Worm (Caenorhabditis elegans) whole organism, L4 larva: ENCODE results near the gene emg-1.

Experiments
- D1046.2 ChIP-seq: fragments of 200-800 bp; sonication (Bioruptor generic); IDR thresholded peaks from 2 replicates; pipeline ENCODE4 v1.3.6; 2022; ENCODE audit warnings: missing genetic modification characterization, missing compliant biosample characterization
- F26F4.8 ChIP-seq: fragments of 200-800 bp; sonication (Bioruptor generic); conservative IDR thresholded peaks from 2 replicates; pipeline ENCODE4 v1.3.6; 2022; ENCODE audit warnings: missing genetic modification characterization, missing compliant biosample characterization
- F44E2.7 ChIP-seq: fragments of 200-800 bp; sonication (Bioruptor generic); IDR thresholded peaks from 2 replicates; pipeline ENCODE4 v2.1.2; 2022; ENCODE audit warnings: missing genetic modification characterization, missing compliant biosample characterization
- F49E8.2 ChIP-seq: sonication (generic microtip); optimal IDR thresholded peaks from 2 replicates; lab custom pipeline; 2016; ENCODE audit warnings: missing compliant biosample characterization, mild to moderate bottlenecking, missing genetic modification characterization, borderline replicate concordance
- T20F7.1 ChIP-seq: fragments of 200-800 bp; sonication (Bioruptor generic); optimal IDR thresholded peaks from 2 replicates; lab custom pipeline; 2018; ENCODE audit warnings: mild to moderate bottlenecking, missing genetic modification characterization, missing compliant biosample characterization
- Y48G9A.11 ChIP-seq: fragments of 200-800 bp; sonication (Bioruptor generic); IDR thresholded peaks from 2 replicates; pipeline ENCODE4 v1.3.6; 2022; ENCODE audit warnings: missing genetic modification reagents, missing genetic modification characterization, missing compliant biosample characterization
- Y75B8A.6 ChIP-seq: fragments of 200-800 bp; sonication (Bioruptor generic); IDR thresholded peaks from 2 replicates; pipeline ENCODE4 v1.3.6; 2022; ENCODE audit warnings: missing genetic modification reagents, missing genetic modification characterization, missing compliant biosample characterization
- aha-1 ChIP-seq: fragments of 150-350 bp; peaks from one replicate; lab custom pipeline; 2014; ENCODE audit warnings: missing biosample characterization, missing genetic modification characterization
- ceh-20 ChIP-seq: fragments of 200-800 bp; sonication (Bioruptor generic); IDR thresholded peaks from 2 replicates; pipeline ENCODE4 v1.3.6; 2022; ENCODE audit warnings: missing genetic modification reagents, missing genetic modification characterization, missing compliant biosample characterization
- ceh-28 ChIP-seq: fragments of 150-350 bp; optimal IDR thresholded peaks from 2 replicates; lab custom pipeline; 2014; ENCODE audit warnings: missing biosample characterization, missing genetic modification reagents, missing genetic modification characterization
- ctbp-1 ChIP-seq: fragments of 200-800 bp; sonication (Bioruptor generic); IDR thresholded peaks from 2 replicates; pipeline ENCODE4 v1.3.6; 2022; ENCODE audit warnings: missing genetic modification reagents, missing genetic modification characterization, missing compliant biosample characterization
- daf-16 ChIP-seq, 3 experiments: sonication (generic microtip); optimal IDR thresholded peaks; 2 replicates each; lab custom pipeline; 2016 to 2017; ENCODE audit warnings: missing genetic modification characterization in 3 of 3, missing genetic modification reagents in 3 of 3, mild to moderate bottlenecking in 2 of 3, missing compliant biosample characterization in 2 of 3, missing biosample characterization in 1 of 3, moderate library complexity in 1 of 3
- dmd-8 ChIP-seq: fragments of 200-800 bp; sonication (Bioruptor generic); IDR thresholded peaks from 2 replicates; pipeline ENCODE4 v1.3.6; 2022; ENCODE audit warnings: missing genetic modification characterization, missing compliant biosample characterization
- egl-27 ChIP-seq: sonication (generic microtip); optimal IDR thresholded peaks from 3 replicates; lab custom pipeline; 2017; ENCODE audit warnings: missing biosample characterization, missing genetic modification reagents, missing genetic modification characterization
- hlh-30 ChIP-seq: sonication (generic microtip); optimal IDR thresholded peaks from 2 replicates; lab custom pipeline; 2017; ENCODE audit warnings: antibody characterized with exemption, mild to moderate bottlenecking, missing genetic modification characterization, missing compliant biosample characterization; ENCODE audit not compliant: insufficient read depth
- hmg-1.1 ChIP-seq: fragments of 200-800 bp; sonication (Bioruptor generic); IDR thresholded peaks from 2 replicates; pipeline ENCODE4 v1.3.6; 2022; ENCODE audit warnings: missing genetic modification reagents, missing genetic modification characterization, missing compliant biosample characterization
- jun-1 ChIP-seq: fragments of 150-350 bp; optimal IDR thresholded peaks from 2 replicates; lab custom pipeline; 2014; ENCODE audit warnings: missing biosample characterization, missing genetic modification reagents, missing genetic modification characterization
- lir-3 ChIP-seq: sonication (generic microtip); optimal IDR thresholded peaks from 2 replicates; lab custom pipeline; 2016; ENCODE audit warnings: mild to moderate bottlenecking, missing genetic modification characterization, missing compliant biosample characterization
- lsy-2 ChIP-seq, 2 experiments: fragments of 150-350 bp in 1 of 2; sonication (generic microtip) in 1 of 2; optimal IDR thresholded peaks; 2 replicates each; lab custom pipeline; 2014 to 2017; ENCODE audit warnings: missing biosample characterization in 2 of 2, missing genetic modification characterization in 2 of 2
- mdt-29 ChIP-seq: fragments of 200-800 bp; sonication (Bioruptor generic); IDR thresholded peaks from 2 replicates; pipeline ENCODE4 v1.3.6; 2022; ENCODE audit warnings: missing genetic modification reagents, missing genetic modification characterization, missing compliant biosample characterization
- mxl-3 ChIP-seq: fragments of 200-800 bp; sonication (Bioruptor generic); optimal IDR thresholded peaks from 2 replicates; lab custom pipeline; 2018; ENCODE audit warnings: mild to moderate bottlenecking, missing genetic modification characterization, missing compliant biosample characterization
- nhr-11 ChIP-seq: fragments of 150-350 bp; optimal IDR thresholded peaks from 2 replicates; lab custom pipeline; 2014; ENCODE audit warnings: missing biosample characterization, missing genetic modification characterization
- nhr-42 ChIP-seq: fragments of 200-800 bp; sonication (Bioruptor generic); IDR thresholded peaks from 2 replicates; pipeline ENCODE4 v1.3.6; 2022; ENCODE audit warnings: missing genetic modification characterization, missing compliant biosample characterization
- nhr-48 ChIP-seq: sonication (generic microtip); optimal IDR thresholded peaks from 2 replicates; lab custom pipeline; 2016; ENCODE audit warnings: mild to moderate bottlenecking, missing genetic modification characterization, missing compliant biosample characterization
- nhr-76 ChIP-seq: fragments of 150-350 bp; optimal IDR thresholded peaks from 2 replicates; lab custom pipeline; 2014; ENCODE audit warnings: missing biosample characterization, missing genetic modification characterization
- nhr-77 ChIP-seq: fragments of 150-350 bp; optimal IDR thresholded peaks from 2 replicates; lab custom pipeline; 2014; ENCODE audit warnings: missing biosample characterization, missing genetic modification characterization
- pqm-1 ChIP-seq: sonication (generic microtip); optimal IDR thresholded peaks from 2 replicates; lab custom pipeline; 2017; ENCODE audit warnings: missing biosample characterization, missing genetic modification characterization
- sdz-12 ChIP-seq: fragments of 200-800 bp; sonication (Bioruptor generic); optimal IDR thresholded peaks from 2 replicates; lab custom pipeline; 2018; ENCODE audit warnings: mild to moderate bottlenecking, missing genetic modification characterization, missing compliant biosample characterization
- set-16 ChIP-seq: fragments of 200-800 bp; sonication (Bioruptor generic); IDR thresholded peaks from 2 replicates; pipeline ENCODE4 v1.3.6; 2022; ENCODE audit warnings: missing genetic modification reagents, missing genetic modification characterization, missing compliant biosample characterization
- spr-3 ChIP-seq: fragments of 200-800 bp; sonication (Bioruptor generic); optimal IDR thresholded peaks from 2 replicates; lab custom pipeline; 2018; ENCODE audit warnings: mild to moderate bottlenecking, missing genetic modification characterization, missing compliant biosample characterization
- unc-130 ChIP-seq: sonication (generic microtip); optimal IDR thresholded peaks from 2 replicates; lab custom pipeline; 2016; ENCODE audit warnings: missing genetic modification reagents, missing genetic modification characterization, missing compliant biosample characterization
- unc-62 ChIP-seq, 3 experiments: fragments of 150-350 bp in 1 of 3; sonication (generic microtip); optimal IDR thresholded peaks in 2 of 3; peaks in 1 of 3; 1 replicate in 1 of 3; 2 replicates in 2 of 3; lab custom pipeline; 2014 to 2017; ENCODE audit warnings: missing biosample characterization in 3 of 3, missing genetic modification characterization in 3 of 3, missing genetic modification reagents in 3 of 3, missing genotype in 1 of 3
- zip-11 ChIP-seq: fragments of 200-800 bp; sonication (Bioruptor generic); IDR thresholded peaks from 2 replicates; pipeline ENCODE4 v1.3.6; 2022; ENCODE audit warnings: missing genetic modification characterization, missing compliant biosample characterization
- ztf-11 ChIP-seq: fragments of 150-350 bp; optimal IDR thresholded peaks from 2 replicates; lab custom pipeline; 2014; ENCODE audit warnings: missing biosample characterization, missing genetic modification characterization

The emg-1 gene

ce11 chrIII:10599699-10600098 lies 49.6 kb upstream of the emg-1 start (continued):
- no peak for TF ChIP-seq pqm-1
- TF ChIP-seq daf-16 (GFP tag; optimal IDR thresholded peaks at IDR 0.05; lab: Kevin White, UChicago), result no peak
- peak; percentile 70 for TF ChIP-seq daf-16 (tag; optimal IDR thresholded peaks at IDR 0.05; lab: Kevin White, UChicago)
- TF ChIP-seq aha-1, result peak; percentile 94
- no peak for TF ChIP-seq lir-3 (tag; lab: Kevin White, UChicago)
- TF ChIP-seq unc-62 (GFP tag; optimal IDR thresholded peaks at IDR 0.05 in 1 of 2; lab: Kevin White, UChicago), result peak in 1 of 2 experiments; percentile 78
- no peak for TF ChIP-seq unc-62 (tag; optimal IDR thresholded peaks at IDR 0.05; lab: Kevin White, UChicago)
- no peak for TF ChIP-seq egl-27 (tag; lab: Kevin White, UChicago)
- no peak for TF ChIP-seq ceh-20 (GFP tag; lab: Robert Waterston, UW)
- no peak for TF ChIP-seq zip-11 (GFP tag; lab: Robert Waterston, UW)
- no peak for TF ChIP-seq nhr-76 (tag; lab: Kevin White, UChicago)
- no peak for TF ChIP-seq D1046.2 (GFP tag; lab: Robert Waterston, UW)
- no peak for TF ChIP-seq F44E2.7
- TF ChIP-seq sdz-12, result no peak

- no peak for TF ChIP-seq set-16 (GFP tag; lab: Robert Waterston, UW)
- peak in 1 of 2 experiments; percentile 28 for TF ChIP-seq lsy-2 (tag; optimal IDR thresholded peaks at IDR 0.05; lab: Kevin White, UChicago)
- peak; percentile 67 for TF ChIP-seq F49E8.2 (tag; lab: Kevin White, UChicago)
- TF ChIP-seq egl-27 (tag; lab: Kevin White, UChicago), result no peak
- TF ChIP-seq spr-3 (GFP tag; lab: Kevin White, UChicago), result no peak
- peak; percentile 68 for TF ChIP-seq unc-130 (GFP tag; lab: Kevin White, UChicago)
- no peak for TF ChIP-seq T20F7.1 (GFP tag; lab: Kevin White, UChicago)
- no peak for TF ChIP-seq hmg-1.1 (GFP tag; lab: Robert Waterston, UW)
- TF ChIP-seq mxl-3, result no peak
Measured at ce11 chrIII:10600138-10600626, 49.1 kb upstream of the emg-1 start, which contains the start of gene epg-6. Gene epg-6, minus strand, starts transcription at chrIII:10600188.

- TF ChIP-seq hlh-30 (tag; lab: Kevin White, UChicago), result no peak
- TF ChIP-seq spr-3 (GFP tag; lab: Kevin White, UChicago), result no peak
- peak; percentile 14 for TF ChIP-seq nhr-11 (tag; lab: Kevin White, UChicago)
- no peak for TF ChIP-seq jun-1 (tag; lab: Kevin White, UChicago)
- no peak for TF ChIP-seq nhr-48
Measured at ce11 chrIII:10600894-10601293, 48.4 kb upstream of the emg-1 start.

ce11 chrIII:10603248-10603647 lies 46.1 kb upstream of the emg-1 start, which contains the start of gene Y39A1A.2:
Gene Y39A1A.2, minus strand, starts transcription at chrIII:10603566.
- peak; percentile 75 for TF ChIP-seq ceh-28
- TF ChIP-seq egl-27 (tag; lab: Kevin White, UChicago), result no peak

ce11 chrIII:10604325-10604724 lies 45.0 kb upstream of the emg-1 start:
- TF ChIP-seq nhr-77 (tag; lab: Kevin White, UChicago) (no peak), Y75B8A.6 (no peak), nhr-48 (no peak), mdt-29 (no peak), ztf-11 (tag; lab: Kevin White, UChicago) (no peak), aha-1 (peak; percentile 46), nhr-11 (tag; lab: Kevin White, UChicago) (peak; percentile 7), lsy-2 (tag; optimal IDR thresholded peaks at IDR 0.05; lab: Kevin White, UChicago) (peak in 1 of 2 experiments; percentile 19), unc-62 (GFP tag; optimal IDR thresholded peaks at IDR 0.05 in 1 of 2; lab: Kevin White, UChicago) (peak in 1 of 2 experiments; percentile 28), unc-62 (tag; optimal IDR thresholded peaks at IDR 0.05; lab: Kevin White, UChicago) (no peak), Y48G9A.11 (GFP tag; lab: Robert Waterston, UW) (no peak), nhr-42 (GFP tag; lab: Robert Waterston, UW) (no peak), hlh-30 (tag; lab: Kevin White, UChicago) (peak; percentile 44), dmd-8 (GFP tag; lab: Robert Waterston, UW) (no peak), ctbp-1 (GFP tag; lab: Robert Waterston, UW) (0 out of 2 replicates have a peak, but pooled peaks have one; percentile 35), F26F4.8 (GFP tag; lab: Robert Waterston, UW) (no peak)
